Worm (Caenorhabditis elegans) whole organism, late embryonic: ENCODE measurements around the gene odr-3.

Experiments
- C38D4.7 ChIP-seq: fragments of 200-800 bp; sonication (Bioruptor generic); optimal IDR thresholded peaks from 2 replicates; lab custom pipeline; 2018; ENCODE audit warnings: mild to moderate bottlenecking, missing genetic modification characterization, moderate library complexity, missing compliant biosample characterization
- Y22D7AL.16 ChIP-seq: sonication (generic microtip); optimal IDR thresholded peaks from 2 replicates; lab custom pipeline; 2016; ENCODE audit warnings: missing genetic modification characterization, missing compliant biosample characterization
- ceh-2 ChIP-seq: sonication (generic microtip); optimal IDR thresholded peaks from 2 replicates; lab custom pipeline; 2016; ENCODE audit warnings: missing genotype, missing genetic modification characterization, missing compliant biosample characterization
- ceh-34 ChIP-seq: sonication (generic microtip); optimal IDR thresholded peaks from 2 replicates; lab custom pipeline; 2016; ENCODE audit warnings: mild to moderate bottlenecking, missing genetic modification characterization, missing compliant biosample characterization
- hlh-8 ChIP-seq: sonication (generic microtip); optimal IDR thresholded peaks from 2 replicates; lab custom pipeline; 2016; ENCODE audit warnings: missing genotype, missing genetic modification characterization, missing compliant biosample characterization
- odd-2 ChIP-seq: sonication (generic microtip); optimal IDR thresholded peaks from 2 replicates; lab custom pipeline; 2017; ENCODE audit warnings: antibody characterized with exemption, mild to moderate bottlenecking, missing genetic modification characterization, missing compliant biosample characterization
- pqm-1 ChIP-seq: sonication (generic microtip); optimal IDR thresholded peaks from 2 replicates; lab custom pipeline; 2016; ENCODE audit warnings: missing genetic modification characterization, missing compliant biosample characterization

ce11 chrV:13229538-13229937 lies 19.8 kb downstream of the odr-3 start:
- TF ChIP-seq ceh-2 (no peak), hlh-8 (tag; lab: Kevin White, UChicago) (no peak), pqm-1 (tag; lab: Kevin White, UChicago) (no peak), odd-2 (tag; lab: Kevin White, UChicago) (no peak), C38D4.7 (GFP tag; lab: Kevin White, UChicago) (no peak), ceh-34 (tag; lab: Kevin White, UChicago) (no peak), Y22D7AL.16 (tag; lab: Kevin White, UChicago) (no peak)
